Fruit fly (Drosophila melanogaster): Measurements from ENCODE around the gene CG33203.

DNA sequence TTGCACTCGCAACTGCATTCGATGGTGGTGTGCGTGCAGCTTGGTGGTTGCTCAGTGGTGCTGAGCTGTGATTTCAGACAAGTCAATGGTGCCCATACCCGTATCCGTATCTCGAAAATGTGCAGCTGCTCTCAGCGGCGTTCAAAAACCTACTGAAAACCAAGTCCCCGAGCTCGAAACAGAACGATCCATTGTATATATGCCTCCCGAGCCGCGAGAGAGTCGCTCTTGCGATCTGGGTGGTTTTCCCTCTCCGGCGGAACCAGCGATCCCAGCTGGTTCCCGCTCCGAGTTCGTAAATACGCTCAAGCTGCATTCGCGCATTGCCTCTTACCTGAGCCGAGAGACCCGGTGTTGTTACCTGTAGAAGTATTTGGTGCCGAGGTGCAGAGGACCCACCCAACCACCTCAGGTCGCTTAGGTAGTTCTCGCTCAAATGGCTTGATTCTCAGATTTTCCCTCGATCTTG lies 28.4 kb downstream of the CG33203 start, which contains the start of gene Inx3:
- TF ChIP-seq psq (GFP tag; optimal IDR thresholded peaks at IDR 0.05) (peak; percentile 41), Abd-B (GFP tag; optimal IDR thresholded peaks at IDR 0.05) (no peak), fru (GFP tag; optimal IDR thresholded peaks at IDR 0.05) (peak; percentile 3), HLH106 (tag; optimal IDR thresholded peaks at IDR 0.05) (no peak), Dfd (GFP tag; optimal IDR thresholded peaks at IDR 0.05) (no peak), Myc (optimal IDR thresholded peaks at IDR 0.05) (no peak), Hr78 (GFP tag; optimal IDR thresholded peaks at IDR 0.05) (no peak), Rel (GFP tag; optimal IDR thresholded peaks at IDR 0.05) (no peak), Rel (tag; optimal IDR thresholded peaks at IDR 0.05) (peak; percentile 67)
